Fruit fly (Drosophila melanogaster): ENCODE measurements around the gene CG1421.

- TF ChIP-seq Dfd (GFP tag; optimal IDR thresholded peaks at IDR 0.05): no peak
- no peak for TF ChIP-seq usp (GFP tag; optimal IDR thresholded peaks at IDR 0.05)
- no peak for TF ChIP-seq fru (GFP tag; optimal IDR thresholded peaks at IDR 0.05)
- TF ChIP-seq lola (GFP tag; optimal IDR thresholded peaks at IDR 0.05): no peak
- TF ChIP-seq Dif (GFP tag; optimal IDR thresholded peaks at IDR 0.05; ENCODE audit: partially characterized antibody): no peak
- TF ChIP-seq foxo (GFP tag; optimal IDR thresholded peaks at IDR 0.05): no peak
- TF ChIP-seq CG32264 (GFP tag; optimal IDR thresholded peaks at IDR 0.05): no peak
Measured at dm6 chr2L:21853416-21853815, 49.4 kb upstream of the CG1421 start.

All from whole organism, wandering third instar larva.